Worm (Caenorhabditis elegans) whole organism, late embryonic: Measurements from ENCODE around the gene orc-5.

Experiments
- K09A11.1 ChIP-seq: sonication (generic microtip); optimal IDR thresholded peaks from 2 replicates; lab custom pipeline; 2017; ENCODE audit warnings: antibody characterized with exemption, mild to moderate bottlenecking, missing genetic modification characterization, missing compliant biosample characterization; ENCODE audit not compliant: insufficient read depth
- ama-1 ChIP-seq: fragments of 150-350 bp; optimal IDR thresholded peaks from 2 replicates; lab custom pipeline; 2014
- ceh-6 ChIP-seq: fragments of 200-800 bp; sonication (Bioruptor generic); optimal IDR thresholded peaks from 2 replicates; lab custom pipeline; 2018; ENCODE audit warnings: mild to moderate bottlenecking, missing genetic modification characterization, missing compliant biosample characterization
- dve-1 ChIP-seq: sonication (generic microtip); optimal IDR thresholded peaks from 2 replicates; lab custom pipeline; 2017; ENCODE audit warnings: antibody characterized with exemption, mild to moderate bottlenecking, missing genetic modification characterization, missing compliant biosample characterization
- elt-2 ChIP-seq: sonication (generic microtip); optimal IDR thresholded peaks from 2 replicates; lab custom pipeline; 2016; ENCODE audit warnings: missing genetic modification reagents, missing genetic modification characterization, missing compliant biosample characterization
- fkh-6 ChIP-seq: sonication (generic microtip); optimal IDR thresholded peaks from 2 replicates; lab custom pipeline; 2016; ENCODE audit warnings: missing genetic modification characterization, missing compliant biosample characterization
- mec-3 ChIP-seq: sonication (generic microtip); optimal IDR thresholded peaks from 2 replicates; lab custom pipeline; 2016; ENCODE audit warnings: borderline replicate concordance, missing genetic modification characterization, missing compliant biosample characterization
- nhr-11 ChIP-seq: fragments of 150-350 bp; optimal IDR thresholded peaks from 2 replicates; lab custom pipeline; 2014; ENCODE audit warnings: missing biosample characterization, missing genetic modification characterization
- npax-4 ChIP-seq: sonication (generic microtip); optimal IDR thresholded peaks from 2 replicates; lab custom pipeline; 2016; ENCODE audit warnings: missing genetic modification characterization, missing compliant biosample characterization
- pag-3 ChIP-seq: sonication (generic microtip); optimal IDR thresholded peaks from 2 replicates; lab custom pipeline; 2016; ENCODE audit warnings: missing compliant biosample characterization, missing genetic modification characterization, borderline replicate concordance
- pha-4 ChIP-seq: fragments of 150-350 bp; optimal IDR thresholded peaks from 2 replicates; lab custom pipeline; 2018; ENCODE audit warnings: missing biosample characterization, missing genetic modification reagents, missing genetic modification characterization
- sox-4 ChIP-seq: sonication (generic microtip); optimal IDR thresholded peaks from 2 replicates; lab custom pipeline; 2017; ENCODE audit warnings: mild to moderate bottlenecking, missing genetic modification characterization, inconsistent platforms, missing compliant biosample characterization
- tbx-2 ChIP-seq: sonication (generic microtip); optimal IDR thresholded peaks from 2 replicates; lab custom pipeline; 2016; ENCODE audit warnings: missing genetic modification characterization, missing compliant biosample characterization
- unc-42 ChIP-seq: sonication (generic microtip); optimal IDR thresholded peaks from 2 replicates; lab custom pipeline; 2016; ENCODE audit warnings: missing genotype, missing genetic modification characterization, missing compliant biosample characterization

DNA sequence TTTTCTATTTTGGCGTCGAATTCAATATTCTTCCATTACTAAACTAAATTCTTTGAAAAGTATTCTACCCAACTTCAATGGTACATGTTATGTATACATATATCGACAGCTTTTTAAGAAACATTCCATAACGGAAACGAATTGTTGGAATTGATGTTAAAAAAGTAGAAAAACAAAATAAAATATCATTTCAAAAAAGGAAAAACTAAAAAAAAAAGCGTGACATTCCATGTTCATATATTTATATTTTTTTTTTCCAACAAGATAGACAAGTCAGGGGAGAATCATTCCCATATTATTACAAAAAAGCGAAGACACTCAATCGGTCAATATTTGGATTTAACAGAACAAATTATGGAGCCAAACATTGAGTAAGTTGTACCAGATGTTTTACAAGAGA lies 29.2 kb downstream of the orc-5 start, which contains the start of gene R102.10:
- no peak for TF ChIP-seq fkh-6 (tag; lab: Kevin White, UChicago)
- TF ChIP-seq K09A11.1 (tag; lab: Kevin White, UChicago), result no peak
- TF ChIP-seq elt-2, result no peak
- no peak for TF ChIP-seq ama-1 (lab: Kevin White, UChicago)
- no peak for TF ChIP-seq ceh-6 (GFP tag; lab: Kevin White, UChicago)
- no peak for TF ChIP-seq sox-4 (tag; lab: Kevin White, UChicago)
- no peak for TF ChIP-seq pag-3 (tag; lab: Kevin White, UChicago)
- TF ChIP-seq dve-1, result no peak
- no peak for TF ChIP-seq pha-4
- no peak for TF ChIP-seq unc-42 (tag; lab: Kevin White, UChicago)
- TF ChIP-seq mec-3 (tag; lab: Kevin White, UChicago), result no peak
- no peak for TF ChIP-seq tbx-2 (tag; lab: Kevin White, UChicago)
- no peak for TF ChIP-seq nhr-11 (tag; lab: Kevin White, UChicago)
- TF ChIP-seq npax-4 (tag; lab: Kevin White, UChicago), result no peak
